Worm (Caenorhabditis elegans) whole organism, mixed stage, embryonic: ENCODE results near the gene E02C12.19.

Experiments
- ceh-83 ChIP-seq: fragments of 200-800 bp; sonication (Bioruptor generic); optimal IDR thresholded peaks from 2 replicates; lab custom pipeline; 2018; ENCODE audit warnings: mild to moderate bottlenecking, missing genetic modification characterization, missing compliant biosample characterization
- lsy-2 ChIP-seq: fragments of 150-350 bp; optimal IDR thresholded peaks from 2 replicates; lab custom pipeline; 2014; ENCODE audit warnings: missing biosample characterization, missing genetic modification characterization
- nhr-12 ChIP-seq: fragments of 150-350 bp; optimal IDR thresholded peaks from 2 replicates; lab custom pipeline; 2014; ENCODE audit warnings: missing biosample characterization, missing genetic modification characterization
- sptf-1 ChIP-seq: sonication (generic microtip); optimal IDR thresholded peaks from 2 replicates; lab custom pipeline; 2017; ENCODE audit warnings: mild to moderate bottlenecking, missing genetic modification characterization, moderate library complexity, missing compliant biosample characterization
- tbx-8 ChIP-seq: fragments of 200-800 bp; sonication (Bioruptor generic); optimal IDR thresholded peaks from 2 replicates; lab custom pipeline; 2018; ENCODE audit warnings: mild to moderate bottlenecking, missing genetic modification characterization, moderate library complexity, missing compliant biosample characterization
- unc-39 ChIP-seq: fragments of 150-350 bp; optimal IDR thresholded peaks from 2 replicates; lab custom pipeline; 2014; ENCODE audit warnings: missing biosample characterization, missing genetic modification characterization
- unc-62 ChIP-seq: fragments of 150-350 bp; optimal IDR thresholded peaks from 2 replicates; lab custom pipeline; 2014; ENCODE audit warnings: missing biosample characterization, missing genetic modification reagents, missing genetic modification characterization

DNA sequence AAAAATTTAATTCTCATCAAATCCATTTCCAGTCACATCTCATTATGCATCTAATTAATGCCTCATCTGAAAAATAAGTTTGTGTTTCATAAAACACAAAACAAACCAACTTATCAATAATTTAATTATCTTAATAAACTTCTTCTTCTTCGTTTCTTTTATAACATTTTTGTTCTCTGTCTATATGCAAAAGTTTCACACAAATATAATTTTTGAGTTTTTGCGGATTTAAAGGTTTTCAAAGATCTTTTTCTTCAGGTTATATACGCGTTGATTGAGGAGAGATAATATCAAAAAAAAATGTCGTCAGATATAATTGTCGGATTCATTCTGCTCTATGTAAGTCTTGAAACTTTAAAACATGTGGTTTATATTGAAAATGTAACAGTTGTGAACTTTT lies 26.6 kb downstream of the E02C12.19 start, which contains the start of gene srx-47:
- TF ChIP-seq sptf-1 (tag; lab: Kevin White, UChicago) (no peak), lsy-2 (tag; lab: Kevin White, UChicago) (no peak), tbx-8 (no peak), ceh-83 (GFP tag; lab: Kevin White, UChicago) (no peak), unc-62 (GFP tag; lab: Kevin White, UChicago) (no peak), unc-39 (no peak), nhr-12 (tag; lab: Kevin White, UChicago) (no peak)
